Worm (Caenorhabditis elegans): Measurements from ENCODE around the gene F09F9.1.

F09F9.1 gene

DNA sequence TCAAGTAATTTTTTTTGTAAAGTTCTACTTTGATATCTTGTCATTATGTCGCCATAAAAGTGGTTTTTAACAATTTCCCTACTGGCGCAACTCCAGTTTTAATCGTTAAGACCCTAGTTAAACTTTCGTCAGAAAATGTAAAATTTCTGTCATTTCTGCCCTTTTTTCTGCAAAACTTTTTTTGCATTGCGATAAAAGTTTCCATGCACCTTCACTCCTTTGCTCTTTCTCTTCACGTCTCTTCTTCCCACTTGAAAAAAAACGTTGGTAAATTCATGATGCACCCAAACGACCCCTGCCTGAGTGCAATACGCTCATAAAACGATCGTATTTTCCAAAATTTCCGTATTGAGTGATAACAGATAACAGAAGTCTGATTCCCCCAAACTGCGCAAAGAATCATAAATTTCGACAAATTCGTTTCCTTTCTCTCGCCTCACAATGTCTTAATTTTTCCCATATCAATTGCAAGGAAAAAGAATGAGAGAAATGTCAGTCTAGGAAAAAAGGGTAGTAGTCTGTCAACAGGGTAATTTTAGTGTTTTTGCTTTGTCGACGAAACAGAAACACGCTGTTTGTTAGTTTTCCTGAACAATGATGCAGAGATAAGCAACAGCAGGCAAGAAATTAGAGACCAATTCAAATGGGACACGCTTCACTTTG lies 25.8 kb downstream of the F09F9.1 start:
- TF ChIP-seq fkh-4 (tag; optimal IDR thresholded peaks at IDR 0.05; ENCODE audit: borderline replicate concordance) (no peak), lin-35 (GFP tag; optimal IDR thresholded peaks at IDR 0.05) (peak in 1 of 2 experiments; percentile 18), efl-1 (optimal IDR thresholded peaks at IDR 0.05) (no peak), efl-1 (GFP tag; optimal IDR thresholded peaks at IDR 0.05 in 1 of 2) (peak in 1 of 2 experiments; percentile 52), nhr-71 (tag; optimal IDR thresholded peaks at IDR 0.05) (peak; percentile 66), xbp-1 (tag; optimal IDR thresholded peaks at IDR 0.05) (no peak), tlp-1 (tag; optimal IDR thresholded peaks at IDR 0.05) (no peak), ztf-11 (tag; optimal IDR thresholded peaks at IDR 0.05) (no peak), lin-39 (tag; optimal IDR thresholded peaks at IDR 0.05) (no peak), blmp-1 (tag; optimal IDR thresholded peaks at IDR 0.05) (peak; percentile 84), nhr-19 (GFP tag; conservative IDR thresholded peaks at IDR 0.05) (peak; percentile 44), dpl-1 (GFP tag; optimal IDR thresholded peaks at IDR 0.05) (no peak), ces-1 (GFP tag; optimal IDR thresholded peaks at IDR 0.05) (no peak), lin-14 (GFP tag; optimal IDR thresholded peaks at IDR 0.05) (peak; percentile 70), nhr-85 (tag) (peak; percentile 92), lsy-2 (tag; optimal IDR thresholded peaks at IDR 0.05) (peak in 1 of 2 experiments; percentile 19), tbx-2 (tag; optimal IDR thresholded peaks at IDR 0.05) (peak; percentile 37), nhr-20 (tag; optimal IDR thresholded peaks at IDR 0.05) (peak; percentile 73), nhr-47 (tag; optimal IDR thresholded peaks at IDR 0.05) (peak; percentile 37), mep-1 (tag; optimal IDR thresholded peaks at IDR 0.05) (peak; percentile 49), nhr-90 (tag; optimal IDR thresholded peaks at IDR 0.05; ENCODE audit: poor library complexity) (peak; percentile 30), elt-3 (tag; optimal IDR thresholded peaks at IDR 0.05) (peak in 5 of 6 experiments; percentile 72 to 94 (median 82)), lin-13 (GFP tag; optimal IDR thresholded peaks at IDR 0.05) (peak; percentile 18), snu-23 (GFP tag; optimal IDR thresholded peaks at IDR 0.05) (peak; percentile 49), C16A3.4 (tag; optimal IDR thresholded peaks at IDR 0.05) (peak; percentile 18), mdl-1 (tag; optimal IDR thresholded peaks at IDR 0.05) (peak in 1 of 2 experiments; percentile 62), ztf-4 (tag; optimal IDR thresholded peaks at IDR 0.05) (peak; percentile 37)

DNA sequence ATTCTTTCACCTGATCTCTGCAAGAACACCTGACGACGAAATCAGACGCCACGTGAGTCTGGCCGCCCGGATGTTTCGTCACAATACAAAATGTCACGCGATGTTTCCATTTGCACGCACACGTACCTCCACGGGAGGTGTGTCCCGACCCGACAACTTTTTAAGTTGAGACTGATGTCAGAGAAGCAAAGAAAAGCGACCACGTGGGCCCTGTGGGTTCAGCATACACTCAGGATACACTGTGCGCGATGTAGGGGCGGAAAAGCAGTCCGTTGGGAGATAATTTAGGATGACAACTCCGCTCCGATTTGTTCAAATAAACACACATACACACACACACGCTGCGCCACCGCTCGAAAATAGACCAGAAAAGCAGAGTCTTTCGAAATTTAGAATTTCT lies 27.1 kb downstream of the F09F9.1 start:
- TF ChIP-seq nhr-20 (tag; optimal IDR thresholded peaks at IDR 0.05) = peak; percentile 99
- peak; percentile 99 for TF ChIP-seq nhr-85 (tag)
- peak; percentile 99 for TF ChIP-seq nhr-71 (tag; optimal IDR thresholded peaks at IDR 0.05)
- TF ChIP-seq C34B4.2 (tag; optimal IDR thresholded peaks at IDR 0.05) = no peak
- peak; percentile 10 for TF ChIP-seq hpl-2 (GFP tag; optimal IDR thresholded peaks at IDR 0.05)
- peak; percentile 32 for TF ChIP-seq zag-1 (tag; optimal IDR thresholded peaks at IDR 0.05)
- peak; percentile 77 for TF ChIP-seq mef-2 (tag; optimal IDR thresholded peaks at IDR 0.05)
- peak; percentile 51 for TF ChIP-seq unc-130 (tag; optimal IDR thresholded peaks at IDR 0.05)
- peak; percentile 60 for TF ChIP-seq unc-86 (tag; optimal IDR thresholded peaks at IDR 0.05)
- TF ChIP-seq lin-35 (GFP tag; optimal IDR thresholded peaks at IDR 0.05) = peak; percentile 19 to 88
- TF ChIP-seq jun-1 (tag; optimal IDR thresholded peaks at IDR 0.05) = peak; percentile 53
- peak; percentile 60 for TF ChIP-seq snpc-4 (tag; optimal IDR thresholded peaks at IDR 0.05)
- peak; percentile 29 for TF ChIP-seq nhr-11 (tag; optimal IDR thresholded peaks at IDR 0.05)
- peak; percentile 75 for TF ChIP-seq skn-1 (tag; optimal IDR thresholded peaks at IDR 0.05)
- TF ChIP-seq nhr-84 (tag; optimal IDR thresholded peaks at IDR 0.05) = peak; percentile 6
- peak; percentile 31 for TF ChIP-seq lin-13 (GFP tag; optimal IDR thresholded peaks at IDR 0.05)
- peak; percentile 73 for TF ChIP-seq xbp-1 (tag; optimal IDR thresholded peaks at IDR 0.05)
- TF ChIP-seq pax-3 (tag; optimal IDR thresholded peaks at IDR 0.05) = peak; percentile 76
- no peak for TF ChIP-seq vab-15 (tag; optimal IDR thresholded peaks at IDR 0.05)
- peak; percentile 87 for TF ChIP-seq lir-3 (tag; optimal IDR thresholded peaks at IDR 0.05; ENCODE audit: poor library complexity)
- peak; percentile 100 for TF ChIP-seq aha-1 (tag; optimal IDR thresholded peaks at IDR 0.05)
- peak; percentile 92 for TF ChIP-seq rnt-1 (tag; optimal IDR thresholded peaks at IDR 0.05)
- TF ChIP-seq aly-2 (tag; optimal IDR thresholded peaks at IDR 0.05) = no peak
- TF ChIP-seq nhr-28 (tag; optimal IDR thresholded peaks at IDR 0.05) = peak; percentile 66
- peak; percentile 80 for TF ChIP-seq fkh-8 (tag; optimal IDR thresholded peaks at IDR 0.05)
- TF ChIP-seq tbx-2 (tag; optimal IDR thresholded peaks at IDR 0.05) = peak; percentile 93
- no peak for TF ChIP-seq ces-1 (GFP tag; optimal IDR thresholded peaks at IDR 0.05)
- TF ChIP-seq mdl-1 (tag; optimal IDR thresholded peaks at IDR 0.05) = peak; percentile 74 to 99
- no peak for TF ChIP-seq ceh-90 (tag; optimal IDR thresholded peaks at IDR 0.05)
- TF ChIP-seq ama-1 (optimal IDR thresholded peaks at IDR 0.05) = no peak
- peak; percentile 90 for TF ChIP-seq elt-2 (tag; optimal IDR thresholded peaks at IDR 0.05)
- TF ChIP-seq lin-39 (tag; optimal IDR thresholded peaks at IDR 0.05) = peak; percentile 39
- no peak for TF ChIP-seq ets-5 (GFP tag; IDR thresholded peaks at IDR 0.05)
- TF ChIP-seq alr-1 (tag; optimal IDR thresholded peaks at IDR 0.05; ENCODE audit: borderline replicate concordance) = no peak

Measured in whole organism, L1 larva.